Fruit fly (Drosophila melanogaster): Measurements from ENCODE around the gene epsilonCOP.

Gene epsilonCOP

dm6 chr2L:6530952-6531512 is 42.1 kb downstream of the epsilonCOP start:
- no peak for TF ChIP-seq CG15336 (GFP tag; IDR thresholded peaks at IDR 0.05)
- TF ChIP-seq Hr38 (GFP tag; optimal IDR thresholded peaks at IDR 0.05), result no peak

DNA sequence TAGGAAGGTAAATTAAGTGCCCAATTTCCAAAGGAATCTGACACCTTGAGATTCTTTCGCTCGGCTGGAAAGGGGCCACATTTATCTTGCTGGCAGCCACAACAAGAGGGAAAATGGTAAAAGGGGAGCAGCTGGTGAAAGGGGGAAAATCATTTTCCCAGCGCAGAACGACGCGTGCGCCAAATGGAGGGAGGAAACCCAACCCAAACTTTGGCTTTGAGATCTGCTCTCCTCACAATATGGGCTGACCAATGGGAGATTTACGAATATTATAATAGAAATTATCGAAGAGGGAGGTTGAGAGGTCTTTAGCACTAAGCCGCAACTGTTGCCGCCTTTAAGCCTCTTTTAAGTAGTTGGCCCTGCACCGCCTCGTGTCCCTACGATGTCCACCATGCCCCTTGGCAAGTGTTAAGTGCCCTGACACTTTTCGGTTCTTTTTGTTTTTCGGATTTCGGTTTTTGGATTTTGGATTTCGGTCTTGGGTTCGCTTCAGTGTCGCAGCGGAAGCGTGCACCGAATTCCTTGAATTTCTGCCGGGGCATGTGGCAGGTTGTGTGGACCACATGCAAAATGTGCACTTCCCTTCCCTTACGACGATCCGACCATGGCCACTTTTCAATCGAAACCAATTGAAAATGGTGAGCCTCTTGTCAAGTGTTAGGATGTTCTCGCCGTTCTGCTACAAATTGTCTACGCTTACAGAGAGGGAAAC is 43.3 kb downstream of the epsilonCOP start:
- TF ChIP-seq CG3919 (GFP tag; optimal IDR thresholded peaks at IDR 0.05), result no peak
- peak; percentile 17 for TF ChIP-seq Eip78C (GFP tag)

DNA sequence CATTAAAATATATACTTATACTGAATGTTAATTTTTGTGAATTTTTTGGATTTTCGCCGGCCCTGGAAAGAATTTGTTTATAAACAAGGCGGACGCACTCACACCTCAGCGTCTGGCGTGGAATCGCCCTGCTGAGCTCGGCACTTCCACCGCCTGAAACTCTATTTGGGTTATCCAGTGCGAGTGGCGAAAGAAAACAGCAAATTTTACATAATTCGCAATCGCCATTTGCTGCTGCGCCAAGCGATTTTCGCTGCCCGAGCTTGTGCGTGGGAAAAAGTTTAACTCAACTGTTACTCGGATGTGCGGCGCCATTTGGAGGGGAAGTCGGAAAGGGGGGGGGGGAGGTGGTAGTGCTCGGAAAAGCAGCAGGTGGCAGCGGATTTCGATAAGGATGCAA is 44.1 kb downstream of the epsilonCOP start:
- TF ChIP-seq CG6854 (GFP tag; optimal IDR thresholded peaks at IDR 0.05), result no peak
- TF ChIP-seq Ets96B (tag; optimal IDR thresholded peaks at IDR 0.05), result no peak
- TF ChIP-seq CG34406 (GFP tag; optimal IDR thresholded peaks at IDR 0.05), result no peak
- no peak for TF ChIP-seq cyc (GFP tag; optimal IDR thresholded peaks at IDR 0.05)
- TF ChIP-seq achi (GFP tag; optimal IDR thresholded peaks at IDR 0.05), result no peak
- TF ChIP-seq CG11902 (GFP tag; optimal IDR thresholded peaks at IDR 0.05), result no peak
- no peak for TF ChIP-seq CG15336 (GFP tag; IDR thresholded peaks at IDR 0.05)
- no peak for TF ChIP-seq fkh (GFP tag; optimal IDR thresholded peaks at IDR 0.05)
- no peak for TF ChIP-seq Sox15 (GFP tag; optimal IDR thresholded peaks at IDR 0.05)
- TF ChIP-seq eg (GFP tag; IDR thresholded peaks at IDR 0.05), result no peak
- TF ChIP-seq CG6276 (GFP tag; optimal IDR thresholded peaks at IDR 0.05), result no peak
- TF ChIP-seq CG6792 (GFP tag; optimal IDR thresholded peaks at IDR 0.05), result no peak
- TF ChIP-seq Hr38 (GFP tag; optimal IDR thresholded peaks at IDR 0.05), result no peak
- TF ChIP-seq Hr4 (GFP tag; optimal IDR thresholded peaks at IDR 0.05), result no peak
- no peak for TF ChIP-seq acj6 (GFP tag; optimal IDR thresholded peaks at IDR 0.05)
- TF ChIP-seq CG6163 (GFP tag; IDR thresholded peaks at IDR 0.05), result no peak
- TF ChIP-seq Smox (GFP tag; optimal IDR thresholded peaks at IDR 0.05), result no peak

- TF ChIP-seq Smox (GFP tag; optimal IDR thresholded peaks at IDR 0.05) (no peak), ss (GFP tag; optimal IDR thresholded peaks at IDR 0.05) (peak in 1 of 2 experiments; percentile 96)
Observed at dm6 chr2L:6533719-6534118, 44.8 kb downstream of the epsilonCOP start.

DNA sequence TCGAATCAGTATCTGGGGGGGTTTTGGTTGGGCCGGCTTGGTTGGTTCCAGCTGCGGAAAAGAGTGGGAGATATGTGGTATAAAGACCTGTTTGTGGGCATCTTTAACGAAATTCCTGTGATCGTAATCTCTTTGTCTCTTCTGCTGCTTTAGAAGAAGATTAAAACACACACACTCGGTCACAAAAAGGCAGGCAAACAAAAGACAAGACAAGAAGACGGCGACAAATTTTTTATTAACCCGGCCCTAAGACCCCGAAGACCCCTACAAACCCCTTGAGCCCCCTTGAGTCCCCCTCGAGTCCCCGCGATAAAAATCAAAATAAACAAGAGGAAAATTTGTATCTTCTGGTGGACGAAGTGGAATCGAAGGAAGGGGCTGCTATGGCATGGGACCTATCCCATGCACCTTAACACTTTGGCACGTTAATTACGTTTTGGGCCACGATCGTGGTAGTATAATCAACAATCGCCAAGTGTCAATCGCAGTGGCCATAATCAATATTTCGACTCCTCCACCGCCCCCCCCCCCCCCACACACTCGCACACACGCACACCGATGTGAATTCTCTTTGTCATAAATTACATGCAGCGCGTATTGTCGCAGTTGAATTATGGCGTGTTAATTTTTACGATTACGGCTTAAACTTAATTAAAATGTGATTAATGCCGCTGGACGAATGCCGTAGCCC is 45.4 kb downstream of the epsilonCOP start:
- no peak for TF ChIP-seq CG6276 (GFP tag; optimal IDR thresholded peaks at IDR 0.05)
- no peak for TF ChIP-seq topi (GFP tag; optimal IDR thresholded peaks at IDR 0.05)
- TF ChIP-seq svp (GFP tag), result no peak
- TF ChIP-seq CG11762 (GFP tag; optimal IDR thresholded peaks at IDR 0.05; ENCODE audit: insufficient read depth), result no peak
- TF ChIP-seq fkh (GFP tag; optimal IDR thresholded peaks at IDR 0.05), result peak; percentile 55
- TF ChIP-seq Blimp-1 (GFP tag; optimal IDR thresholded peaks at IDR 0.05), result no peak
- peak in 1 of 2 experiments; percentile 52 for TF ChIP-seq ss (GFP tag; optimal IDR thresholded peaks at IDR 0.05)

DNA sequence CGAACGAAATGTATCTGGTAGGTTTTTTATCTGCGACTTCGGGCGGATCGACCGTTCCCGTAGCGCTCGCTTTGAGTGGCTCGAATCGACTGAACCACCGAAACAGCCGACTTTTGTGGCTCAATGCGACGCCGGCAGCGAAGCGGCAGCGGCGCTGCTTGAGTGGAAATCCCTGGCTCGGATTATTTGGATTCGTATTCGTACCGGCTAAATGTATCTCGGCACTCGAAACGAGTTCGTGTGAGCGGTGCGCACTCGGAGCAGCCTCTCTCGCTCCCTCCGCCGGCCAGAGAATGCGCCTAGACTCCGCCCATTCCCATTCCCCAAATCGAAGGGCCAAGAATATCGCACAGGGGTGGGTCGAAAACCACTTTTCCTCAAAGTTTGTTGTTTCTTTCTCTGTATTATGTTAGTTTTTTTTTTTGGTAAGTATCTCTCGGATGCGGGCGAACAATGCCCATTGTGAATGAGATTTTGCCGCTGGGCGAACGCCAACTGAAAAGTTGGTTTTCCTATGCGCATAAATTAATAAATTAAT is 47.2 kb downstream of the epsilonCOP start:
- no peak for TF ChIP-seq CG3919 (GFP tag; optimal IDR thresholded peaks at IDR 0.05)
- TF ChIP-seq svp (GFP tag), result peak; percentile 63
- peak in 1 of 2 experiments; percentile 32 for TF ChIP-seq ss (GFP tag; optimal IDR thresholded peaks at IDR 0.05)
- peak; percentile 27; the same call in 1 of the 3 replicates for TF ChIP-seq eg (GFP tag; IDR thresholded peaks at IDR 0.05)
- no peak for TF ChIP-seq CG11902 (GFP tag; optimal IDR thresholded peaks at IDR 0.05)
- no peak for TF ChIP-seq Eip75B (GFP tag; optimal IDR thresholded peaks at IDR 0.05)
